Worm (Caenorhabditis elegans) whole organism, late embryonic: ENCODE data around the gene Y43C5A.3.

Experiments used
- C08G9.2 ChIP-seq: sonication (generic microtip); optimal IDR thresholded peaks from 2 replicates; lab custom pipeline; 2016; ENCODE audit warnings: mild to moderate bottlenecking, missing genetic modification characterization, moderate library complexity, missing compliant biosample characterization
- Y22D7AL.16 ChIP-seq: sonication (generic microtip); optimal IDR thresholded peaks from 2 replicates; lab custom pipeline; 2016; ENCODE audit warnings: missing genetic modification characterization, missing compliant biosample characterization
- ama-1 ChIP-seq: fragments of 150-350 bp; optimal IDR thresholded peaks from 2 replicates; lab custom pipeline; 2014
- ceh-31 ChIP-seq: sonication (generic microtip); optimal IDR thresholded peaks from 2 replicates; lab custom pipeline; 2016; ENCODE audit warnings: missing genetic modification characterization, missing compliant biosample characterization
- ceh-45 ChIP-seq: fragments of 200-800 bp; sonication (Bioruptor generic); IDR thresholded peaks from 2 replicates; pipeline ENCODE4 v1.3.6; 2022; ENCODE audit warnings: missing genetic modification reagents, missing genetic modification characterization, missing compliant biosample characterization
- dmd-4 ChIP-seq: sonication (generic microtip); optimal IDR thresholded peaks from 2 replicates; lab custom pipeline; 2016; ENCODE audit warnings: borderline replicate concordance, missing genetic modification characterization, missing compliant biosample characterization
- ets-4 ChIP-seq: sonication (generic microtip); optimal IDR thresholded peaks from 2 replicates; lab custom pipeline; 2016; ENCODE audit warnings: missing genetic modification characterization, missing compliant biosample characterization
- pag-3 ChIP-seq: sonication (generic microtip); optimal IDR thresholded peaks from 2 replicates; lab custom pipeline; 2016; ENCODE audit warnings: missing compliant biosample characterization, missing genetic modification characterization, borderline replicate concordance
- pha-2 ChIP-seq: sonication (generic microtip); optimal IDR thresholded peaks from 2 replicates; lab custom pipeline; 2017; ENCODE audit warnings: mild to moderate bottlenecking, missing genetic modification characterization, missing compliant biosample characterization
- sox-2 ChIP-seq: fragments of 200-800 bp; sonication (Bioruptor generic); IDR thresholded peaks from 2 replicates; pipeline ENCODE4 v1.3.6; 2022; ENCODE audit warnings: missing genetic modification reagents, missing genetic modification characterization, missing compliant biosample characterization

DNA sequence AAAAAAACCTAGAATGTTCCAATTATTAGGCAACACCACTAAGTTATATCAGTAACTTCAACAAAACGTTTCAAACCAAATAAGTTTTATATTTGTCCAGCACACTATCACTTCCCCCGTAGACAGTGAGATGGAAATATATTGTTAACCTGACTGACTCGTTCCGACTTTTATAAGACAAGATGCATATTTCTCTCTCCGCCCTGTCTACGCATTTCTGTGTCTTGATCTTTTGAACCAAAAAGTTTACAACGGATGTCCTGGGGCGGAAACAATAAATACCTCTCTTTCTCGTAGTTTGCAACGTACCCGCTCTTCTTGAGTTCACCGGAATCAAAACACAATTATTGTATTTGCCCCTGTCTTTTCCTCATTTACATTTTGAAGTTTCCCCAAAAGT is 22.6 kb upstream of the Y43C5A.3 start:
- TF ChIP-seq ets-4 (tag; lab: Kevin White, UChicago), result no peak
- no peak for TF ChIP-seq pha-2 (tag; lab: Kevin White, UChicago)
- no peak for TF ChIP-seq ceh-31 (tag; lab: Kevin White, UChicago)
- TF ChIP-seq ama-1, result no peak
- TF ChIP-seq sox-2 (GFP tag; lab: Robert Waterston, UW), result no peak
- no peak for TF ChIP-seq Y22D7AL.16 (tag; lab: Kevin White, UChicago)
- no peak for TF ChIP-seq dmd-4 (tag; lab: Kevin White, UChicago)
- TF ChIP-seq C08G9.2 (tag; lab: Kevin White, UChicago), result no peak
- no peak for TF ChIP-seq pag-3 (tag; lab: Kevin White, UChicago)
- TF ChIP-seq ceh-45 (GFP tag; lab: Robert Waterston, UW), result no peak
